Fruit fly (Drosophila melanogaster): ENCODE measurements around the gene GstD2.

The GstD2 gene

DNA sequence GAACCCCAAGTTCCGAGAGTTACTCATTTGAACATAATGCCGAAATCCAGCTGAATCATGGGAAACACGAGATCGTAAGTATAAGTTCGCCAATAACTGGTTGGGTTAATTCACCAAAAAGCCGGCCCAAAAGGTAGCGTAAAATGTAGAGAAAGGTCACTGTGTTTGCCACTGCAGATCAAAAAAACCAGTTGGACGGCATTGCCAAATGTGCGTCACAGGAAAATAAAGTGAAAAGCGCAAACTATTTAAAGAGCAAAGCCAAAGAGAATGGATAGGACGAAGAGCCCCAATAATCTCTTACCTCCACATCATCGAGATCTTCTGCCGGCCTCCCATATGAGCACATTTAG, 1.2 kb upstream of the GstD2 start:
- TF ChIP-seq CG8159 (tag; optimal IDR thresholded peaks at IDR 0.05) (no peak), CG13204 (GFP tag; optimal IDR thresholded peaks at IDR 0.05) (no peak), CG12605 (GFP tag; IDR thresholded peaks at IDR 0.05) (peak; percentile 10; the same call in 1 of the 2 replicates), EcR (GFP tag; optimal IDR thresholded peaks at IDR 0.05) (peak; percentile 84), Pif1B (GFP tag; optimal IDR thresholded peaks at IDR 0.05) (no peak), Pif1A (GFP tag; optimal IDR thresholded peaks at IDR 0.05) (no peak), Ets98B (GFP tag; IDR thresholded peaks at IDR 0.05) (no peak), CG15710 (tag; optimal IDR thresholded peaks at IDR 0.05) (no peak)

DNA sequence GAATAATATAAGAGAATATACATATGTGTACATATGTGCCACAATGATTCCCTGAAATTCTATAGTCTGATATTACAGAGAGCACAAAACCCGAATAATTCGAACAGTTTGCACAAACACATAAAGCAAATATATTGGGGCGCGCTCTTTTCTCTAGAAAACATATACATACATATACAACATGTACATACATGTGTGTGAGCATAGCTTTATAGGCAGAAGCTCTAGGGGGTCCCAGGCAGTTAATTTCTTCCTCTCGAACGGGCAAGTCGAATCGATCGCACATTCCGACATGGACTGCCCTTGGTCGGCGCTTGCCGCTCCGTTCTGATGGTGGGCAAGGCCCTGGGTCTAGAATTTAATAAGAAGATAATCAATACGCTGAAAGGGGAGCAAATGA, 1.0 kb downstream of the GstD2 start, which contains the start of gene GstD3:
TSS of gene GstD3 (plus strand) at position 269 of the 400 bp plus-strand sequence.
- TF ChIP-seq D1 (tag; optimal IDR thresholded peaks at IDR 0.05) (no peak), EcR (GFP tag; optimal IDR thresholded peaks at IDR 0.05) (peak; percentile 25)

DNA sequence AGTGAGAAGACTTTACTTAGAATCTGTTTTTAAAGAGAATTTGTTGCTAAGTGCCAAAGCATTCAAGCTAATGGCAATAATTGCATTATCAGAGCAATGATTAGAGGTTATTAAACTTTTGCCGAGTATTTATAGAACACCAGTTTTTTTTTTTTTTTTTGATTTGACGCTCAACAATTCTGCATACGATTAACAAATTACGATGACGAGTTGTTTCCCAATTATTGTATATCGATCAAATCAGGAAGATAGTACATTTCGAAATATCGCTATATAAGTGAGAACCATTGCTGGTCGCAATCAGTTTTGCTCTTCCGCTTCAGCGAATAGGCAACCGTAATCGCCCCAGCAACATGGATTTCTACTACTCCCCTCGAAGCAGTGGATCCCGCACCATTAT, 2.0 kb downstream of the GstD2 start, which contains the start of gene GstD4:
TSS of gene GstD4 (plus strand) at position 301 of the 400 bp plus-strand sequence.
- TF ChIP-seq EcR (GFP tag; optimal IDR thresholded peaks at IDR 0.05) (peak; percentile 21), CG32121 (GFP tag; IDR thresholded peaks at IDR 0.05) (no peak), CG10348 (GFP tag; IDR thresholded peaks at IDR 0.05) (no peak), CG17806 (tag; optimal IDR thresholded peaks at IDR 0.05) (no peak), fd96Ca (GFP tag; IDR thresholded peaks at IDR 0.05) (no peak)

DNA sequence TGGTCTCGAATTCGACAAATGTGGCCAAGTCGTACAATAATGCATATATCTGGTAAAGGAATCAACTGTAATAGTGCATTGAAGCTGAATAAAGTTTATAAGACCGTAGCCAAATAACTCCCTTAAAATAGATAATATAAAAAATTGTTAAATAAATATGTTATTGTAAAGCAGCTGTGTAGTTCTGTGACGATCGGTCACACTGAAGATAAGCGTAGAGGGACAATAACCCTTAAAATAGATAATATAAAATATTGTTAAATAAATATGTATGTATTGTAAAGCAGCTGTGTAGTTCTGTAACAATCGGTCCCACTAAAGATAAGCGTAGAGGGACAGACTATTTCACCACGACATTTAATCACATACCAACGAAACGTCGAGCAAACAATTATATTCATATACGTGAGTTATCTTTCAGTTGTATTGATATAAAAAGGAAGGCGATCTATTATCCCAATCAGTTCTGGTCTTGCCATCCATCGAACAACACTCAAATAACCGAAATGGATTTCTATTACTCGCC, 3.5 kb downstream of the GstD2 start, which contains the start of gene GstD5:
TSS of gene GstD5 (plus strand) at position 476 of the 526 bp plus-strand sequence.
- no peak for TF ChIP-seq D1 (tag; optimal IDR thresholded peaks at IDR 0.05)
- TF ChIP-seq EcR (GFP tag; optimal IDR thresholded peaks at IDR 0.05), result peak; percentile 76

DNA sequence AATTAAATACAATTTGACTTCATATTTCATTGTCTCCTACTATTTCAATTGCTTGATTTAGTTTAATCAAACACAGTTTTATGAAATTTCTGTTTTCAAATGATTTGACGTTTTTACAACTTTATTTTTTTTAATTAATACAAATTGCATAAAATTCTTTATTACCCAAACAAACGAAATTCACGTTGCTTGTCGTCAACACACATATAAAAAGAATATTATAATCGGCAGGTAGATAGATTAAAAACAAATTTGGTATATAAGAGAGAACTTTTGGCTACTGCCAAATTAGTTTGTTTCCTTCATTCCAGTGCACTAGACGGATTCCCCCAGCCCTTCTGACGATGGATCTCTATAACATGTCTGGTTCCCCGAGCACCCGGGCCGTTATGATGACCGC, 5.1 kb downstream of the GstD2 start, which contains the start of gene GstD6:
TSS of gene GstD6 (plus strand) at position 301 of the 400 bp plus-strand sequence.
- no peak for TF ChIP-seq D1 (tag; optimal IDR thresholded peaks at IDR 0.05)
- TF ChIP-seq CG9948 (tag; optimal IDR thresholded peaks at IDR 0.05), result no peak
- no peak for TF ChIP-seq CG17806 (tag; optimal IDR thresholded peaks at IDR 0.05)
- TF ChIP-seq CG8301 (tag; optimal IDR thresholded peaks at IDR 0.05), result no peak
- TF ChIP-seq fd96Ca (GFP tag; IDR thresholded peaks at IDR 0.05), result no peak
- no peak for TF ChIP-seq Snoo (tag; optimal IDR thresholded peaks at IDR 0.05)
- TF ChIP-seq Pif1B (GFP tag; optimal IDR thresholded peaks at IDR 0.05), result no peak
- no peak for TF ChIP-seq gl (tag; optimal IDR thresholded peaks at IDR 0.05)
- TF ChIP-seq CG32121 (GFP tag; IDR thresholded peaks at IDR 0.05), result no peak
- no peak for TF ChIP-seq CG8159 (tag; optimal IDR thresholded peaks at IDR 0.05)
- TF ChIP-seq Pif1A (GFP tag; optimal IDR thresholded peaks at IDR 0.05), result no peak
- no peak for TF ChIP-seq CG34367 (tag; optimal IDR thresholded peaks at IDR 0.05)
- no peak for TF ChIP-seq rn (GFP tag; IDR thresholded peaks at IDR 0.05)
- TF ChIP-seq CG10348 (GFP tag; IDR thresholded peaks at IDR 0.05), result no peak
- TF ChIP-seq CG12605 (GFP tag; IDR thresholded peaks at IDR 0.05), result no peak

DNA sequence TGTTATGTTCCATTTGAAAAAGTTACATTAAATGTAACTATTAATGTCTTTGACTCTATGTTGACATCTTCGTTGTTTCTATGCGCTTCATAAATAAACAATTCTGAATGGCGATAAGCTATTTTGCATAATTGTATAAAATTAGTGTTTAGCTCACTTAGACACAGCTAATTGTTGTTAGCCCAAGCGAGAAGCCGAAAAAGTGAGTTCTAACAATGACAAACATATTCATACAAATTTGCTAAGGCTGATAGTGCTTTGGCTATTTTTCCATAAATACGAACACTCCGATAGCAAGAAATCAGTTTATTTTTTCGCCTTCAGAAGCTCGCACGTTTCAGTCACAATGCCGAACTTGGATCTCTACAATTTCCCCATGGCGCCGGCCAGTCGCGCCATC, 6.4 kb downstream of the GstD2 start, which contains the start of gene GstD7:
TSS of gene GstD7 (plus strand) at position 301 of the 400 bp plus-strand sequence.
- TF ChIP-seq CG9948 (tag; optimal IDR thresholded peaks at IDR 0.05), result no peak
- TF ChIP-seq CG12605 (GFP tag; IDR thresholded peaks at IDR 0.05), result no peak
- no peak for TF ChIP-seq CG8301 (tag; optimal IDR thresholded peaks at IDR 0.05)

DNA sequence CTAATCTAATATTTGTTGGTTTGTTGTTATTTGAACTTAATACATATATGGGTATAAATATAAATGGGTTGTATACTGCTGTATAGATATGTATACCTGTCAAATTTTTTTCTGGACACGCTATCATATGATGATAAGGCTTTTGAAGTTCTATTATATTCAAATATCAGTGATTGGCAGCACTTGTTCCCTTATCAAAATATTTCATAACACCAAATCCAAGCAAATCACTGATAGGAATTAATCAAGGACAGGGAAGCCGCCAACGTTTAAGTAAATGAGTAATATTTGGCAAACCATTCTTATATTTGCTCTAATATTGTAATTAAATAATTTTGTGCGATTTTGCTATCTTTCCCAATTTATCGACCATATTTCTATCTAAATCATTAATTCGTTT, 7.5 kb downstream of the GstD2 start:
- TF ChIP-seq Pif1B (GFP tag; optimal IDR thresholded peaks at IDR 0.05) (no peak), CG15710 (tag; optimal IDR thresholded peaks at IDR 0.05) (no peak), CG13204 (GFP tag; optimal IDR thresholded peaks at IDR 0.05) (no peak), EcR (GFP tag; optimal IDR thresholded peaks at IDR 0.05) (no peak), CG12605 (GFP tag; IDR thresholded peaks at IDR 0.05) (no peak), CG8301 (tag; optimal IDR thresholded peaks at IDR 0.05) (no peak), CG17806 (tag; optimal IDR thresholded peaks at IDR 0.05) (no peak), CG10348 (GFP tag; IDR thresholded peaks at IDR 0.05) (no peak), Ets98B (GFP tag; IDR thresholded peaks at IDR 0.05) (no peak), CG14655 (GFP tag; optimal IDR thresholded peaks at IDR 0.05) (no peak), CG34367 (tag; optimal IDR thresholded peaks at IDR 0.05) (no peak), rn (GFP tag; IDR thresholded peaks at IDR 0.05) (no peak), fd96Ca (GFP tag; IDR thresholded peaks at IDR 0.05) (no peak), CG8159 (tag; optimal IDR thresholded peaks at IDR 0.05) (no peak), CG32121 (GFP tag; IDR thresholded peaks at IDR 0.05) (no peak)

DNA sequence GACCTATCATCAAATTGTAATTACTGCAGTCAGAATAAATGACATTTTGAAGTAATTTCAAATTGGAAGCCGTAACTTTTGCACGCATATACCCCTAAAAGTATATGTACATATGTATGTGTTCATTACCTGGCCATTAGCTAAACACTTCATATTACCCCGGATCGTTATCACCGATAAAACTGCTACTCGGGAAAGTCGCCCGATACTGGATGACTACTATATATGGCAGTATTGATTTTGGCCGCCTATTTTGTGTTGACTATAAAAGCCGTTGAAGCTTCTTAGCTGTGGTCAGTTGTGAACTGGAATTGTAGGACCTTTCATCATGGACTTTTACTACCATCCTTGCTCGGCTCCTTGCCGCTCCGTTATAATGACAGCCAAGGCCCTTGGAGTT, 7.9 kb downstream of the GstD2 start, which contains the start of gene GstD8:
TSS of gene GstD8 (plus strand) at position 301 of the 400 bp plus-strand sequence.
- TF ChIP-seq D1 (tag; optimal IDR thresholded peaks at IDR 0.05) (no peak), EcR (GFP tag; optimal IDR thresholded peaks at IDR 0.05) (no peak), Ets98B (GFP tag; IDR thresholded peaks at IDR 0.05) (no peak), Snoo (tag; optimal IDR thresholded peaks at IDR 0.05) (no peak), CG10348 (GFP tag; IDR thresholded peaks at IDR 0.05) (no peak), CG13204 (GFP tag; optimal IDR thresholded peaks at IDR 0.05) (no peak), CG17806 (tag; optimal IDR thresholded peaks at IDR 0.05) (no peak), Pif1A (GFP tag; optimal IDR thresholded peaks at IDR 0.05) (no peak), CG4496 (GFP tag; IDR thresholded peaks at IDR 0.05) (no peak), CG9948 (tag; optimal IDR thresholded peaks at IDR 0.05) (no peak), rn (GFP tag; IDR thresholded peaks at IDR 0.05) (no peak), gl (tag; optimal IDR thresholded peaks at IDR 0.05) (no peak), CG14655 (GFP tag; optimal IDR thresholded peaks at IDR 0.05) (no peak), fd96Ca (GFP tag; IDR thresholded peaks at IDR 0.05) (no peak), CG8301 (tag; optimal IDR thresholded peaks at IDR 0.05) (no peak)
